Worm (Caenorhabditis elegans): ENCODE measurements around the gene C09E7.4.

Gene C09E7.4

ce11 chrIII:6527902-6528301 lies 8.9 kb downstream of the C09E7.4 start, which contains the start of gene pqn-10:
pqn-10 (plus strand) TSS chrIII:6528202.
- TF ChIP-seq elt-3 (tag; optimal IDR thresholded peaks at IDR 0.05) (no peak), lin-13 (tag; optimal IDR thresholded peaks at IDR 0.05) (no peak), nhr-28 (tag; optimal IDR thresholded peaks at IDR 0.05) (no peak), mep-1 (tag; optimal IDR thresholded peaks at IDR 0.05) (no peak), lin-32 (GFP tag; optimal IDR thresholded peaks at IDR 0.05) (no peak), sptf-1 (tag; optimal IDR thresholded peaks at IDR 0.05) (no peak), M03D4.4 (tag; optimal IDR thresholded peaks at IDR 0.05) (no peak), sem-2 (GFP tag; optimal IDR thresholded peaks at IDR 0.05) (no peak), hlh-1 (tag; optimal IDR thresholded peaks at IDR 0.05) (no peak), ceh-43 (GFP tag; optimal IDR thresholded peaks at IDR 0.05) (no peak), ceh-83 (GFP tag; optimal IDR thresholded peaks at IDR 0.05) (no peak), bed-3 (GFP tag; optimal IDR thresholded peaks at IDR 0.05) (no peak), pha-4 (tag; optimal IDR thresholded peaks at IDR 0.05) (no peak), flh-1 (GFP tag; optimal IDR thresholded peaks at IDR 0.05) (no peak)

ce11 chrIII:6525557-6525956 lies 11.2 kb downstream of the C09E7.4 start, which contains the start of gene oig-1:
oig-1 (minus strand) TSS chrIII:6525657.
- TF ChIP-seq ceh-43 (GFP tag; optimal IDR thresholded peaks at IDR 0.05) (no peak), mls-2 (tag; optimal IDR thresholded peaks at IDR 0.05) (no peak), snpc-4 (tag; optimal IDR thresholded peaks at IDR 0.05) (no peak), flh-1 (GFP tag; optimal IDR thresholded peaks at IDR 0.05) (no peak), ceh-83 (GFP tag; optimal IDR thresholded peaks at IDR 0.05) (no peak), nhr-76 (tag; optimal IDR thresholded peaks at IDR 0.05) (no peak), cnd-1 (tag; optimal IDR thresholded peaks at IDR 0.05) (no peak), lin-32 (GFP tag; optimal IDR thresholded peaks at IDR 0.05) (no peak), unc-120 (tag; optimal IDR thresholded peaks at IDR 0.05; ENCODE audit: poor library complexity, severe bottlenecking) (no peak), ztf-11 (tag; optimal IDR thresholded peaks at IDR 0.05) (no peak), nhr-28 (tag; optimal IDR thresholded peaks at IDR 0.05) (no peak), drap-1 (GFP tag; optimal IDR thresholded peaks at IDR 0.05) (no peak), ceh-39 (tag; optimal IDR thresholded peaks at IDR 0.05) (no peak), mep-1 (tag; optimal IDR thresholded peaks at IDR 0.05) (no peak), unc-39 (tag; optimal IDR thresholded peaks at IDR 0.05) (no peak), sem-2 (GFP tag; optimal IDR thresholded peaks at IDR 0.05) (no peak), hlh-1 (tag; optimal IDR thresholded peaks at IDR 0.05) (no peak)

- no peak for TF ChIP-seq sptf-1 (tag; optimal IDR thresholded peaks at IDR 0.05)
- no peak for TF ChIP-seq ztf-11 (tag; optimal IDR thresholded peaks at IDR 0.05)
- no peak for TF ChIP-seq ces-1 (GFP tag; optimal IDR thresholded peaks at IDR 0.05)
- no peak for TF ChIP-seq ceh-39 (tag; optimal IDR thresholded peaks at IDR 0.05)
- TF ChIP-seq flh-1 (GFP tag; optimal IDR thresholded peaks at IDR 0.05) = no peak
- TF ChIP-seq nhr-2 (tag; optimal IDR thresholded peaks at IDR 0.05) = no peak
- TF ChIP-seq nhr-237 (tag; optimal IDR thresholded peaks at IDR 0.05) = no peak
- no peak for TF ChIP-seq elt-3 (tag; optimal IDR thresholded peaks at IDR 0.05)
- no peak for TF ChIP-seq hlh-1 (tag; optimal IDR thresholded peaks at IDR 0.05)
- TF ChIP-seq zip-8 (tag; optimal IDR thresholded peaks at IDR 0.05) = no peak
- no peak for TF ChIP-seq tbx-8 (GFP tag; optimal IDR thresholded peaks at IDR 0.05)
- no peak for TF ChIP-seq pha-4 (tag; optimal IDR thresholded peaks at IDR 0.05)
- TF ChIP-seq unc-39 (tag; optimal IDR thresholded peaks at IDR 0.05) = no peak
- TF ChIP-seq mls-2 (tag; optimal IDR thresholded peaks at IDR 0.05) = no peak
- no peak for TF ChIP-seq mep-1 (tag; optimal IDR thresholded peaks at IDR 0.05)
- TF ChIP-seq ceh-83 (GFP tag; optimal IDR thresholded peaks at IDR 0.05) = no peak
- TF ChIP-seq nhr-12 (tag; optimal IDR thresholded peaks at IDR 0.05) = no peak
- TF ChIP-seq elt-1 (tag; optimal IDR thresholded peaks at IDR 0.05; ENCODE audit: borderline replicate concordance, insufficient read depth) = no peak
Observed at ce11 chrIII:6519949-6520348, 16.8 kb downstream of the C09E7.4 start, which contains the start of gene C09E7.10. C09E7.10 (minus strand) TSS chrIII:6520049.

DNA sequence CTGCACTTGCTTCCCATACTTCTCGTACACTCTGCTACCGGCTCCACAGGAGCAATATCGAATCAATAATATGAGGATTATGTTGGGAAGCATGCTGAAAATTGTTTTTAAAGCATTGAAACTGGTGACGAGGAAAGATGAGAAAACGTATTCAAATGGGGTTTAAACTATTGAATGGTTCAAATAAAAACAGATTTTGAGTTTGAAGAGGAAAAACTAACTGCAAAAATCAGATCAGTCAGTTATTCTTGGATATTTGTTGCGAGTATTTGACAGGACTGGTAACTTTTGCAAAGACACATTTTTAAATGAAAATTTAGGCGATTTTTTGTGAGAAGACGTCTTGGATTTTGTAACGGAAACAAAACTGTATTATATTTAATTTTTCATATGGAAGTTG lies 22.1 kb downstream of the C09E7.4 start, which contains the start of gene acr-5:
Gene acr-5 (minus strand): TSS at position 101 of the 400 bp plus-strand sequence.
- no peak for TF ChIP-seq elt-1 (tag; optimal IDR thresholded peaks at IDR 0.05; ENCODE audit: borderline replicate concordance, insufficient read depth)
- TF ChIP-seq ceh-83 (GFP tag; optimal IDR thresholded peaks at IDR 0.05) = no peak
- no peak for TF ChIP-seq snpc-4 (tag; optimal IDR thresholded peaks at IDR 0.05)
- no peak for TF ChIP-seq mep-1 (tag; optimal IDR thresholded peaks at IDR 0.05)
- TF ChIP-seq lin-13 (tag; optimal IDR thresholded peaks at IDR 0.05) = no peak
- TF ChIP-seq sptf-1 (tag; optimal IDR thresholded peaks at IDR 0.05) = no peak
- no peak for TF ChIP-seq lin-32 (GFP tag; optimal IDR thresholded peaks at IDR 0.05)
- no peak for TF ChIP-seq nhr-237 (tag; optimal IDR thresholded peaks at IDR 0.05)
- TF ChIP-seq mab-5 (tag; optimal IDR thresholded peaks at IDR 0.05) = no peak
- no peak for TF ChIP-seq mls-2 (tag; optimal IDR thresholded peaks at IDR 0.05)
- no peak for TF ChIP-seq zip-8 (tag; optimal IDR thresholded peaks at IDR 0.05)
- TF ChIP-seq elt-3 (tag; optimal IDR thresholded peaks at IDR 0.05) = no peak
- TF ChIP-seq hlh-1 (tag; optimal IDR thresholded peaks at IDR 0.05) = no peak
- no peak for TF ChIP-seq ham-2 (GFP tag; optimal IDR thresholded peaks at IDR 0.05)
- no peak for TF ChIP-seq nhr-2 (tag; optimal IDR thresholded peaks at IDR 0.05)
